Worm (Caenorhabditis elegans) whole organism, young adult: ENCODE data around the gene efk-1.

Experiments
- F22D6.2 ChIP-seq: sonication (generic microtip); optimal IDR thresholded peaks from 2 replicates; lab custom pipeline; 2016; ENCODE audit warnings: mild to moderate bottlenecking, missing genetic modification characterization, missing compliant biosample characterization
- F37B4.10 ChIP-seq: fragments of 200-800 bp; sonication (Bioruptor generic); IDR thresholded peaks from 2 replicates; pipeline ENCODE4 v1.3.6; 2022; ENCODE audit warnings: missing genetic modification characterization, missing compliant biosample characterization
- F49E8.2 ChIP-seq: sonication (generic microtip); optimal IDR thresholded peaks from 3 replicates; lab custom pipeline; 2017; ENCODE audit warnings: missing genetic modification characterization, mild to moderate bottlenecking, missing compliant biosample characterization, antibody characterized with exemption, moderate library complexity; ENCODE audit not compliant: insufficient read depth
- F52B5.7 ChIP-seq: sonication (generic microtip); optimal IDR thresholded peaks from 2 replicates; lab custom pipeline; 2016; ENCODE audit warnings: mild to moderate bottlenecking, missing genetic modification characterization, missing compliant biosample characterization
- T07F8.4 ChIP-seq: sonication (generic microtip); optimal IDR thresholded peaks from 2 replicates; lab custom pipeline; 2016; ENCODE audit warnings: mild to moderate bottlenecking, missing genetic modification characterization, moderate library complexity, missing compliant biosample characterization
- Y53G8AR.9 ChIP-seq: fragments of 200-800 bp; sonication (Bioruptor generic); conservative IDR thresholded peaks from 2 replicates; pipeline ENCODE4 v1.3.6; 2022; ENCODE audit warnings: missing genetic modification reagents, missing genetic modification characterization, missing compliant biosample characterization
- Y67H2A.10 ChIP-seq: fragments of 200-800 bp; sonication (Bioruptor generic); conservative IDR thresholded peaks from 2 replicates; pipeline ENCODE4 v1.3.6; 2022; ENCODE audit warnings: missing genetic modification reagents, missing genetic modification characterization, missing compliant biosample characterization
- ama-1 ChIP-seq, 3 experiments: fragments of 150-350 bp in 1 of 3; sonication (generic microtip) in 2 of 3; optimal IDR thresholded peaks; 2 replicates each; lab custom pipeline; 2014 to 2018; ENCODE audit warnings: missing biosample characterization in 2 of 3, missing genetic modification characterization in 2 of 3, missing genetic modification reagents in 2 of 3
- cebp-2 ChIP-seq: fragments of 200-800 bp; sonication (Bioruptor generic); IDR thresholded peaks from 2 replicates; pipeline ENCODE4 v1.3.6; 2022; ENCODE audit warnings: missing genetic modification characterization, missing compliant biosample characterization
- ceh-100 ChIP-seq: fragments of 200-800 bp; sonication (Bioruptor generic); IDR thresholded peaks from 2 replicates; pipeline ENCODE4 v1.3.6; 2022; ENCODE audit warnings: missing genetic modification reagents, missing genetic modification characterization, missing compliant biosample characterization
- ceh-58 ChIP-seq: fragments of 200-800 bp; sonication (Bioruptor generic); IDR thresholded peaks from 2 replicates; pipeline ENCODE4 v1.3.6; 2022; ENCODE audit warnings: missing genetic modification characterization, missing compliant biosample characterization
- chd-7 ChIP-seq: sonication (generic microtip); optimal IDR thresholded peaks from 2 replicates; lab custom pipeline; 2016; ENCODE audit warnings: mild to moderate bottlenecking, missing genetic modification characterization, moderate library complexity, missing compliant biosample characterization
- die-1 ChIP-seq: sonication (generic microtip); optimal IDR thresholded peaks from 2 replicates; lab custom pipeline; 2016; ENCODE audit warnings: missing genotype, mild to moderate bottlenecking, missing genetic modification characterization, missing compliant biosample characterization
- efl-1 ChIP-seq: fragments of 150-350 bp; optimal IDR thresholded peaks from 2 replicates; lab custom pipeline; 2014; ENCODE audit warnings: missing biosample characterization, missing genetic modification reagents, missing genetic modification characterization
- egrh-3 ChIP-seq: fragments of 200-800 bp; sonication (Bioruptor generic); IDR thresholded peaks from 2 replicates; pipeline ENCODE4 v1.3.6; 2022; ENCODE audit warnings: missing genetic modification reagents, missing genetic modification characterization, missing compliant biosample characterization
- ekl-4 ChIP-seq: fragments of 200-800 bp; sonication (Bioruptor generic); IDR thresholded peaks from 2 replicates; pipeline ENCODE4 v1.3.6; 2022; ENCODE audit warnings: missing genetic modification reagents, missing genetic modification characterization, missing compliant biosample characterization
- gei-17 ChIP-seq: fragments of 200-800 bp; sonication (Bioruptor generic); optimal IDR thresholded peaks from 2 replicates; lab custom pipeline; 2018; ENCODE audit warnings: mild to moderate bottlenecking, missing genetic modification characterization, missing compliant biosample characterization
- him-1 ChIP-seq: sonication (generic microtip); optimal IDR thresholded peaks from 2 replicates; lab custom pipeline; 2016; ENCODE audit warnings: missing genotype, missing genetic modification reagents, missing genetic modification characterization, missing compliant biosample characterization
- hlh-12 ChIP-seq: sonication (generic microtip); optimal IDR thresholded peaks from 2 replicates; lab custom pipeline; 2016; ENCODE audit warnings: missing genetic modification characterization, missing compliant biosample characterization
- hlh-26 ChIP-seq: fragments of 200-800 bp; sonication (Bioruptor generic); conservative IDR thresholded peaks from 2 replicates; pipeline ENCODE4 v1.3.6; 2022; ENCODE audit warnings: missing genetic modification reagents, missing genetic modification characterization, missing compliant biosample characterization
- hrde-1 ChIP-seq: sonication (generic microtip); optimal IDR thresholded peaks from 2 replicates; lab custom pipeline; 2016; ENCODE audit warnings: missing genetic modification characterization, mild to moderate bottlenecking, missing compliant biosample characterization, moderate library complexity, missing genotype, missing genetic modification reagents, borderline replicate concordance
- lin-35 ChIP-seq, 3 experiments: fragments of 150-350 bp in 2 of 3; sonication (generic microtip) in 1 of 3; optimal IDR thresholded peaks; 2 replicates each; lab custom pipeline; 2014 to 2018; ENCODE audit warnings: missing biosample characterization in 3 of 3, missing genetic modification characterization in 3 of 3, missing genetic modification reagents in 3 of 3
- lsy-27 ChIP-seq: sonication (generic microtip); optimal IDR thresholded peaks from 2 replicates; lab custom pipeline; 2017; ENCODE audit warnings: missing genetic modification characterization, mild to moderate bottlenecking, missing compliant biosample characterization, antibody characterized with exemption, missing genotype, borderline replicate concordance; ENCODE audit not compliant: insufficient read depth
- madf-3 ChIP-seq: fragments of 200-800 bp; sonication (Bioruptor generic); IDR thresholded peaks from 2 replicates; pipeline ENCODE4 v1.3.6; 2022; ENCODE audit warnings: missing genetic modification reagents, missing genetic modification characterization, missing compliant biosample characterization
- madf-6 ChIP-seq: fragments of 200-800 bp; sonication (Bioruptor generic); IDR thresholded peaks from 2 replicates; pipeline ENCODE4 v1.3.6; 2022; ENCODE audit warnings: missing genetic modification reagents, missing genetic modification characterization, missing compliant biosample characterization
- nfya-1 ChIP-seq: sonication (generic microtip); optimal IDR thresholded peaks from 2 replicates; lab custom pipeline; 2017; ENCODE audit warnings: antibody characterized with exemption, missing compliant biosample characterization, missing genetic modification characterization, borderline replicate concordance; ENCODE audit not compliant: insufficient read depth
- nfyb-1 ChIP-seq: fragments of 200-800 bp; sonication (Bioruptor generic); IDR thresholded peaks from 2 replicates; pipeline ENCODE4 v1.3.6; 2022; ENCODE audit warnings: missing genetic modification reagents, missing genetic modification characterization, missing compliant biosample characterization
- nhr-27 ChIP-seq: fragments of 200-800 bp; sonication (Bioruptor generic); optimal IDR thresholded peaks from 2 replicates; lab custom pipeline; 2018; ENCODE audit warnings: mild to moderate bottlenecking, missing genetic modification characterization, moderate library complexity, missing compliant biosample characterization
- nhr-80 ChIP-seq: sonication (generic microtip); optimal IDR thresholded peaks from 2 replicates; lab custom pipeline; 2016; ENCODE audit warnings: missing genetic modification characterization, missing compliant biosample characterization
- pbrm-1 ChIP-seq: fragments of 200-800 bp; sonication (Bioruptor generic); IDR thresholded peaks from 2 replicates; pipeline ENCODE4 v1.3.6; 2022; ENCODE audit warnings: missing genetic modification reagents, missing genetic modification characterization, missing compliant biosample characterization
- sdz-38 ChIP-seq: sonication (generic microtip); optimal IDR thresholded peaks from 2 replicates; lab custom pipeline; 2016; ENCODE audit warnings: missing genotype, missing genetic modification characterization, missing compliant biosample characterization
- snpc-1.1 ChIP-seq: sonication (generic microtip); optimal IDR thresholded peaks from 2 replicates; lab custom pipeline; 2017; ENCODE audit warnings: missing genetic modification characterization, mild to moderate bottlenecking, missing compliant biosample characterization, antibody characterized with exemption, moderate library complexity, missing genotype, missing genetic modification reagents; ENCODE audit not compliant: insufficient read depth
- snpc-4 ChIP-seq, 5 experiments: fragments of 150-350 bp in 1 of 5; sonication (generic microtip) in 4 of 5; optimal IDR thresholded peaks; 2 replicates each; lab custom pipeline; 2014 to 2018; ENCODE audit warnings: missing genetic modification characterization in 5 of 5, missing biosample characterization in 3 of 5, antibody characterized with exemption in 2 of 5, mild to moderate bottlenecking in 2 of 5, missing compliant biosample characterization in 2 of 5, missing genotype in 2 of 5, moderate library complexity in 2 of 5, missing genetic modification reagents in 1 of 5
- somi-1 ChIP-seq: fragments of 200-800 bp; sonication (Bioruptor generic); optimal IDR thresholded peaks from 2 replicates; lab custom pipeline; 2018; ENCODE audit warnings: mild to moderate bottlenecking, missing genetic modification characterization, missing compliant biosample characterization
- sptf-2 ChIP-seq: fragments of 200-800 bp; sonication (Bioruptor generic); optimal IDR thresholded peaks from 2 replicates; lab custom pipeline; 2018; ENCODE audit warnings: mild to moderate bottlenecking, missing genetic modification characterization, missing compliant biosample characterization
- zfh-2 ChIP-seq: fragments of 200-800 bp; sonication (Bioruptor generic); conservative IDR thresholded peaks from 2 replicates; pipeline ENCODE4 v1.3.6; 2022; ENCODE audit warnings: missing genetic modification reagents, missing genetic modification characterization, missing compliant biosample characterization
- ztf-18 ChIP-seq: sonication (generic microtip); optimal IDR thresholded peaks from 2 replicates; lab custom pipeline; 2016; ENCODE audit warnings: missing genotype, mild to moderate bottlenecking, missing genetic modification characterization, missing compliant biosample characterization
- ztf-3 ChIP-seq: fragments of 200-800 bp; sonication (Bioruptor generic); optimal IDR thresholded peaks from 2 replicates; lab custom pipeline; 2018; ENCODE audit warnings: mild to moderate bottlenecking, missing genetic modification characterization, missing compliant biosample characterization

efk-1 gene

DNA sequence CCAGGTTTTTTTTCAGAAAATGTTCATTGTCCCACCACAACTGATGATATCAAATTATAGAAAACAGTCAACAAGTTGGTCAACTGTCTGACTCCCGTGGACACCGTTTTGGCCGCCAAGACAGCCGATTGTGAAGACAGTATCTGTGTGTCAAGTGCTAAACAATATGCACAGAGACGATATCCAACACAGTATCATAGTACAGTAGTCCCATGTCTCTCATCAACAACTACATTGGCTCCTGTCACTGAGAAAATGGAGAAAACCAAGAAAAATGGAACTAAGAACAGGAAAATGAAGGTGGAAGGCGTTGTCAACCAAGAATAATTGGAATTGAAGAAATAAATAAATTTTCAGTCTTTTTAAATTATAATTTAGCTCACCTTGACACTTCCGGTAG, 19.7 kb downstream of the efk-1 start (continued):
- TF ChIP-seq sdz-38 (tag; lab: Kevin White, UChicago) (no peak), ama-1 (optimal IDR thresholded peaks at IDR 0.05; lab: Kevin White, UChicago) (no peak), ama-1 (GFP tag; optimal IDR thresholded peaks at IDR 0.05; lab: Kevin White, UChicago) (no peak), nfya-1 (tag; lab: Kevin White, UChicago) (no peak), snpc-1.1 (tag; lab: Kevin White, UChicago) (no peak), gei-17 (GFP tag; lab: Kevin White, UChicago) (no peak), ceh-58 (GFP tag; lab: Robert Waterston, UW) (no peak), hlh-26 (GFP tag; lab: Robert Waterston, UW) (no peak), F52B5.7 (tag; lab: Kevin White, UChicago) (no peak), efl-1 (GFP tag; lab: Kevin White, UChicago) (no peak), cebp-2 (GFP tag; lab: Robert Waterston, UW) (0 out of 2 replicates have a peak, but pooled peaks have one; percentile 52), ceh-100 (no peak), Y53G8AR.9 (GFP tag; lab: Robert Waterston, UW) (peak; percentile 36; the same call in 1 of the 2 replicates), die-1 (no peak), madf-3 (GFP tag; lab: Robert Waterston, UW) (no peak), lin-35 (GFP tag; optimal IDR thresholded peaks at IDR 0.05; lab: Kevin White, UChicago) (no peak), F37B4.10 (GFP tag; lab: Robert Waterston, UW) (no peak), him-1 (tag; lab: Kevin White, UChicago) (no peak), nhr-27 (tag; lab: Kevin White, UChicago) (no peak), nhr-80 (tag; lab: Kevin White, UChicago) (no peak)

DNA sequence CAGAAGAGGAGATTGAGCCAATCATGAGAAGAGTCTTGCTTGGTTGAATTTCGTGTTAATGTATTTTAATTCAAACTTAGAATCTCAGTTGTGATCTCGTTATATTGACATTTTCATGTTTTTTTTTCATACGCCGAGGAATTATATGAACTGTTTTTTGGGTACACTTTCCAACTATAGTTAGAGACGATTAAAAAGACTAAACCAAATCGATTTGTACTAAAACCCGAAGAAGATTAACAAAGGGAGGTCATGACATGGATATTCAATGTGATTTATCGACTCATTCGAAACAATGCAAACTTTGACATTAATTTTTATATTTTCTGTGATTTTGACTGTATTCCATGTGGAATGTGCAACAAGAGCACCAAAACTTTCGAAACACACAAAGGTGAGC, 20.4 kb downstream of the efk-1 start, which contains the start of gene Y42G9A.2:
Gene Y42G9A.2 (plus strand): TSS at position 284 of the 400 bp plus-strand sequence.
- TF ChIP-seq ekl-4 (0 out of 2 replicates have a peak, but pooled peaks have one; percentile 1), sptf-2 (GFP tag; lab: Kevin White, UChicago) (no peak), zfh-2 (no peak), chd-7 (tag; lab: Kevin White, UChicago) (no peak), F22D6.2 (tag; lab: Kevin White, UChicago) (no peak), cebp-2 (GFP tag; lab: Robert Waterston, UW) (no peak)

DNA sequence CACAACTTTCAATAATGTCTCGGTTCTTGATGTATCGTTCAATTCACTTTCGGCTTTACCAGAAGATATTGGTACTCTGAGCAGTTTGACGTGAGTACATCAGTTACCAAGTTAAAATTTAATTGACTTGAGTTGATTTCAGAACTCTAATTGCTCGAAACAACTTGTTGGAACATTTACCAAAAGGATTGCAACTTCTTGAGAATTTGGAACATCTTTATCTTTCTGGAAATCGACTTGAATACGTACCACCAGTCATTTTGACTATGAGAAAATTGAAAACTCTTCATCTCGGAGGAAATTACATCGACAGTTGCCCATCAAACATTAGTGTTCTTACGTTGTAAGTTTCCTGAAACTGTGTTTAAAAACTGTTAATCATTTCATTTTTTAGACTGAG, 21.6 kb downstream of the efk-1 start:
- TF ChIP-seq ztf-3 (GFP tag; lab: Kevin White, UChicago) (no peak), pbrm-1 (GFP tag; lab: Robert Waterston, UW) (no peak), ceh-100 (no peak), hrde-1 (tag; lab: Kevin White, UChicago) (no peak), lsy-27 (no peak), T07F8.4 (tag; lab: Kevin White, UChicago) (no peak), egrh-3 (GFP tag; lab: Robert Waterston, UW) (no peak), efl-1 (GFP tag; lab: Kevin White, UChicago) (no peak), snpc-4 (GFP tag; optimal IDR thresholded peaks at IDR 0.05; lab: Kevin White, UChicago) (no peak), snpc-4 (tag; optimal IDR thresholded peaks at IDR 0.05; lab: Kevin White, UChicago) (no peak), sdz-38 (tag; lab: Kevin White, UChicago) (no peak), somi-1 (no peak), F49E8.2 (tag; lab: Kevin White, UChicago) (no peak), Y67H2A.10 (no peak), ztf-18 (tag; lab: Kevin White, UChicago) (no peak), hlh-12 (tag; lab: Kevin White, UChicago) (no peak), madf-6 (GFP tag; lab: Robert Waterston, UW) (no peak), nfyb-1 (GFP tag; lab: Robert Waterston, UW) (no peak)
- TF ChIP-seq, all 124 proteins: peak for 0
